Fruit fly (Drosophila melanogaster) whole organism, pupa: ENCODE measurements around the gene trc.

Experiments used
- CG10348 ChIP-seq: fragments of 200-800 bp; sonication (Bioruptor generic); IDR thresholded peaks from 2 replicates; pipeline ENCODE4 v1.3.6; 2022; ENCODE audit warnings: missing biosample characterization, missing genetic modification characterization
- CG13204 ChIP-seq: fragments of 200-800 bp; sonication (Bioruptor generic); optimal IDR thresholded peaks from 2 replicates; lab custom pipeline; 2018; ENCODE audit warnings: missing biosample characterization, mild to moderate bottlenecking, missing genetic modification characterization, moderate library complexity
- CG14655 ChIP-seq: fragments of 200-800 bp; sonication (Bioruptor generic); optimal IDR thresholded peaks from 3 replicates; lab custom pipeline; 2017; ENCODE audit warnings: mild to moderate bottlenecking, missing biosample characterization, missing genetic modification reagents, missing genetic modification characterization
- CG17806 ChIP-seq: fragments of 200-800 bp; sonication (Bioruptor generic); optimal IDR thresholded peaks from 2 replicates; lab custom pipeline; 2018; ENCODE audit warnings: missing biosample characterization, mild to moderate bottlenecking, missing genetic modification characterization, moderate library complexity
- CG34367 ChIP-seq: fragments of 200-800 bp; sonication (Bioruptor generic); optimal IDR thresholded peaks from 2 replicates; lab custom pipeline; 2018; ENCODE audit warnings: missing biosample characterization, mild to moderate bottlenecking, missing genetic modification characterization
- CG4496 ChIP-seq: fragments of 200-800 bp; sonication (Bioruptor generic); IDR thresholded peaks from 3 replicates; pipeline ENCODE4 v1.3.6; 2022; ENCODE audit warnings: missing biosample characterization, missing genetic modification characterization
- CG8301 ChIP-seq: fragments of 200-800 bp; sonication (Bioruptor generic); optimal IDR thresholded peaks from 2 replicates; lab custom pipeline; 2018; ENCODE audit warnings: missing biosample characterization, mild to moderate bottlenecking, missing genetic modification characterization
- D1 ChIP-seq: fragments of 200-800 bp; sonication (Bioruptor generic); optimal IDR thresholded peaks from 2 replicates; lab custom pipeline; 2018; ENCODE audit warnings: missing biosample characterization, mild to moderate bottlenecking, missing genetic modification characterization, moderate library complexity
- EcR ChIP-seq: fragments of 200-800 bp; sonication (Bioruptor generic); optimal IDR thresholded peaks from 3 replicates; lab custom pipeline; 2019; ENCODE audit warnings: missing biosample characterization, missing genetic modification characterization, mild to moderate bottlenecking, moderate library complexity, missing genetic modification reagents
- Pif1A ChIP-seq: fragments of 200-800 bp; sonication (Bioruptor generic); optimal IDR thresholded peaks from 3 replicates; lab custom pipeline; 2016; ENCODE audit warnings: missing biosample characterization, missing genetic modification characterization
- Pif1B ChIP-seq: fragments of 200-800 bp; sonication (Bioruptor generic); optimal IDR thresholded peaks from 3 replicates; lab custom pipeline; 2016; ENCODE audit warnings: missing biosample characterization, missing genetic modification characterization
- Snoo ChIP-seq: fragments of 200-800 bp; sonication (Bioruptor generic); optimal IDR thresholded peaks from 3 replicates; lab custom pipeline; 2017; ENCODE audit warnings: missing biosample characterization, mild to moderate bottlenecking, missing genetic modification characterization, inconsistent platforms
- fd96Ca ChIP-seq: fragments of 200-800 bp; sonication (Bioruptor generic); IDR thresholded peaks from 3 replicates; pipeline ENCODE4 v1.3.6; 2022; ENCODE audit warnings: missing biosample characterization, missing genetic modification characterization
- gl ChIP-seq: fragments of 200-800 bp; sonication (Bioruptor generic); optimal IDR thresholded peaks from 2 replicates; lab custom pipeline; 2018; ENCODE audit warnings: missing biosample characterization, mild to moderate bottlenecking, missing genetic modification characterization

DNA sequence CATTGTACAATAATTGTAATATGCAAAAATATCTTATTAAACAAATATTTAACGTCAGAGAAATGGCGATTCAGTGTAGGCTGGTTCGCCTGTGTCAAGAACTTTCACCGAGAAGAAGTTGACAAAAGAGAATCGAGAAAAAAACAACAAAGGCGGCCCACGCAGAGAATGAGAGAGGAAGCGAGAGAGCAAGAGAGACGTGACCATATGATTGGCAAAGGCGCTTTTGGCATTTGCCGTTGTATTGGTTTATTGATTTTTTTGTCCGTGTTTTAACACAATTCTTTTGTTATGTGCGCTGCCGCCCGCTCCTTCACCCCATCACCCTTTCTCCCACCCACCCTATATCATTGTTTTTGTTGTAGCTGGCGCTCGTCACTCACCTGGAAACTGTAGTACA, 877 bp downstream of the trc start:
- TF ChIP-seq EcR (GFP tag; lab: Kevin White, UChicago): peak; percentile 52
- no peak for TF ChIP-seq CG8301 (tag; lab: Kevin White, UChicago)
- no peak for TF ChIP-seq fd96Ca (GFP tag; lab: Robert Waterston, UW)
- no peak for TF ChIP-seq CG34367 (tag; lab: Kevin White, UChicago)
- TF ChIP-seq gl (tag; lab: Kevin White, UChicago): peak; percentile 73
- no peak for TF ChIP-seq CG17806 (tag; lab: Kevin White, UChicago)
- no peak for TF ChIP-seq Snoo (tag; lab: Kevin White, UChicago)
- TF ChIP-seq CG14655 (GFP tag; lab: Kevin White, UChicago): no peak
- TF ChIP-seq D1 (tag; lab: Kevin White, UChicago): no peak
- TF ChIP-seq Pif1B: no peak
- TF ChIP-seq CG13204 (GFP tag; lab: Kevin White, UChicago): no peak
- TF ChIP-seq CG4496 (GFP tag; lab: Robert Waterston, UW): 0 out of 3 replicates have a peak, but pooled peaks have one; percentile 34
- TF ChIP-seq Pif1A (GFP tag; lab: Kevin White, UChicago): no peak
- TF ChIP-seq CG10348 (GFP tag; lab: Robert Waterston, UW): no peak
